Worm (Caenorhabditis elegans) whole organism, L1 larva: ENCODE data around the gene B0495.9.
A peak's percentile ranks its signal among the peaks of the same experiment; 100 is the strongest.

Experiments
- ces-1 ChIP-seq: fragments of 150-350 bp; optimal IDR thresholded peaks from 2 replicates; lab custom pipeline; 2014; ENCODE audit warnings: missing biosample characterization, missing genetic modification reagents, missing genetic modification characterization
- elt-3 ChIP-seq, 6 experiments: fragments of 150-350 bp in 1 of 6; sonication (generic microtip); optimal IDR thresholded peaks; 2 replicates each; lab custom pipeline; 2017 to 2018; ENCODE audit warnings: missing biosample characterization in 6 of 6, missing genetic modification characterization in 6 of 6, inconsistent platforms in 1 of 6
- fkh-10 ChIP-seq: sonication (generic microtip); optimal IDR thresholded peaks from 2 replicates; lab custom pipeline; 2017; ENCODE audit warnings: missing biosample characterization, missing genetic modification reagents, missing genetic modification characterization
- hlh-4 ChIP-seq: sonication (generic microtip); optimal IDR thresholded peaks from 2 replicates; lab custom pipeline; 2016; ENCODE audit warnings: mild to moderate bottlenecking, missing genetic modification characterization, missing compliant biosample characterization
- nhr-11 ChIP-seq: fragments of 150-350 bp; optimal IDR thresholded peaks from 2 replicates; lab custom pipeline; 2014; ENCODE audit warnings: missing biosample characterization, missing genetic modification characterization
- nhr-12 ChIP-seq: sonication (generic microtip); optimal IDR thresholded peaks from 2 replicates; lab custom pipeline; 2017; ENCODE audit warnings: missing biosample characterization, missing genetic modification characterization
- nhr-71 ChIP-seq: sonication (generic microtip); optimal IDR thresholded peaks from 2 replicates; lab custom pipeline; 2016; ENCODE audit warnings: mild to moderate bottlenecking, missing genetic modification characterization, moderate library complexity, missing compliant biosample characterization
- nhr-90 ChIP-seq: sonication (generic microtip); optimal IDR thresholded peaks from 2 replicates; lab custom pipeline; 2016; ENCODE audit warnings: mild to moderate bottlenecking, missing genetic modification characterization, missing compliant biosample characterization; ENCODE audit not compliant: poor library complexity
- pax-3 ChIP-seq: fragments of 200-800 bp; sonication (Bioruptor generic); optimal IDR thresholded peaks from 2 replicates; lab custom pipeline; 2018; ENCODE audit warnings: mild to moderate bottlenecking, missing genetic modification characterization, moderate library complexity, missing compliant biosample characterization
- pqm-1 ChIP-seq: sonication (generic microtip); optimal IDR thresholded peaks from 3 replicates; lab custom pipeline; 2017; ENCODE audit warnings: missing biosample characterization, missing genetic modification characterization
- snpc-4 ChIP-seq: fragments of 150-350 bp; optimal IDR thresholded peaks from 2 replicates; lab custom pipeline; 2014; ENCODE audit warnings: missing biosample characterization, missing genetic modification characterization
- unc-130 ChIP-seq: fragments of 150-350 bp; optimal IDR thresholded peaks from 2 replicates; lab custom pipeline; 2017; ENCODE audit warnings: missing biosample characterization, missing genetic modification characterization, inconsistent platforms
- unc-62 ChIP-seq: fragments of 150-350 bp; optimal IDR thresholded peaks from 2 replicates; lab custom pipeline; 2014; ENCODE audit warnings: missing biosample characterization, missing genetic modification reagents, missing genetic modification characterization
- zip-4 ChIP-seq: fragments of 200-800 bp; sonication (Bioruptor generic); optimal IDR thresholded peaks from 2 replicates; lab custom pipeline; 2018; ENCODE audit warnings: mild to moderate bottlenecking, missing genetic modification characterization, moderate library complexity, missing compliant biosample characterization

DNA sequence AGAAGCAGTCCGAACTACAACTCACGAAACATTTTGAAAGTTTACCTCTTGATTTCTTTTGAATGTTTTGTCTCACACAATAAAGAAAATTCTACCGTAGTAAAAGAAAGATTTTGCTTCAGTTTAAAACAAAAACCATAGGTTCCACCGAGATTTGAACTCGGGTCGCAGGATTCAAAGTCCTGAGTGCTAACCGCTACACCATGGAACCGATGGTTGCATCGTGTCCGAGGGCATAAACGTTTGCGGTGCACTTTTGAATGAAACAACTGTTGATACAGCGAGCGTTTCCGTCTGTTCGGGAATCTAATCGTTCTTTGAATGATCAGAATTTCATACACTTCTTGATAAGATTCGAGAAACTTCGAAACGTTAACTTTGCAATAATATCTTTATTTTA lies 48.3 kb upstream of the B0495.9 start:
- TF ChIP-seq nhr-12 (tag; lab: Kevin White, UChicago), result no peak
- no peak for TF ChIP-seq hlh-4 (tag; lab: Kevin White, UChicago)
- TF ChIP-seq unc-62 (GFP tag; lab: Kevin White, UChicago), result no peak
- no peak for TF ChIP-seq pqm-1
- no peak for TF ChIP-seq snpc-4 (tag; lab: Kevin White, UChicago)
- no peak for TF ChIP-seq fkh-10
- no peak for TF ChIP-seq nhr-11 (tag; lab: Kevin White, UChicago)
- no peak for TF ChIP-seq ces-1 (GFP tag; lab: Kevin White, UChicago)
- peak; percentile 79 for TF ChIP-seq nhr-90 (tag; lab: Kevin White, UChicago)
- TF ChIP-seq zip-4, result no peak
- TF ChIP-seq nhr-71 (tag; lab: Kevin White, UChicago), result peak; percentile 83
- TF ChIP-seq unc-130 (tag; lab: Kevin White, UChicago), result peak; percentile 63
- TF ChIP-seq pax-3 (tag; lab: Kevin White, UChicago), result no peak
- TF ChIP-seq elt-3 (tag; optimal IDR thresholded peaks at IDR 0.05; lab: Kevin White, UChicago), result peak in 3 of 6 experiments; percentile 12 to 67 (median 62)
